Worm (Caenorhabditis elegans) whole organism, L1 larva: Measurements from ENCODE around the gene cpg-19.
A peak's percentile ranks its signal among the peaks of the same experiment; 100 is the strongest.

ENCODE experiments used
- C04F5.9 ChIP-seq: sonication (generic microtip); optimal IDR thresholded peaks from 2 replicates; lab custom pipeline; 2016; ENCODE audit warnings: missing genetic modification characterization, missing compliant biosample characterization
- C34B4.2 ChIP-seq: sonication (generic microtip); optimal IDR thresholded peaks from 2 replicates; lab custom pipeline; 2017; ENCODE audit warnings: mild to moderate bottlenecking, missing genetic modification characterization, missing compliant biosample characterization
- alr-1 ChIP-seq: fragments of 200-800 bp; sonication (Bioruptor generic); optimal IDR thresholded peaks from 2 replicates; lab custom pipeline; 2018; ENCODE audit warnings: borderline replicate concordance, mild to moderate bottlenecking, missing genetic modification characterization, missing compliant biosample characterization
- aly-2 ChIP-seq: fragments of 150-350 bp; optimal IDR thresholded peaks from 2 replicates; lab custom pipeline; 2014; ENCODE audit warnings: missing biosample characterization, missing genetic modification characterization
- ama-1 ChIP-seq: fragments of 150-350 bp; optimal IDR thresholded peaks from 2 replicates; lab custom pipeline; 2014
- blmp-1 ChIP-seq: fragments of 150-350 bp; optimal IDR thresholded peaks from 2 replicates; lab custom pipeline; 2014; ENCODE audit warnings: missing biosample characterization, missing genetic modification characterization
- ceh-8 ChIP-seq: fragments of 200-800 bp; sonication (Bioruptor generic); optimal IDR thresholded peaks from 2 replicates; lab custom pipeline; 2018; ENCODE audit warnings: mild to moderate bottlenecking, missing genetic modification characterization, moderate library complexity, missing compliant biosample characterization
- ceh-82 ChIP-seq, 3 experiments: fragments of 150-350 bp in 1 of 3; sonication (generic microtip) in 2 of 3; optimal IDR thresholded peaks; 2 replicates each; lab custom pipeline; 2014 to 2017; ENCODE audit warnings: missing biosample characterization in 3 of 3, missing genetic modification characterization in 3 of 3
- ceh-90 ChIP-seq: sonication (generic microtip); optimal IDR thresholded peaks from 2 replicates; lab custom pipeline; 2016; ENCODE audit warnings: missing genetic modification characterization, missing compliant biosample characterization
- dsc-1 ChIP-seq: sonication (generic microtip); optimal IDR thresholded peaks from 2 replicates; lab custom pipeline; 2016; ENCODE audit warnings: mild to moderate bottlenecking, missing genetic modification characterization, missing compliant biosample characterization
- efl-1 ChIP-seq, 4 experiments: fragments of 150-350 bp; optimal IDR thresholded peaks in 3 of 4; peaks in 1 of 4; 1 replicate in 1 of 4; 2 replicates in 3 of 4; lab custom pipeline; 2014; ENCODE audit warnings: missing biosample characterization in 2 of 4, missing genetic modification characterization in 2 of 4, missing genetic modification reagents in 2 of 4
- egl-27 ChIP-seq, 2 experiments: fragments of 150-350 bp in 1 of 2; sonication (generic microtip); optimal IDR thresholded peaks; 3 replicates each; lab custom pipeline; 2017 to 2018; ENCODE audit warnings: missing biosample characterization in 2 of 2, missing genetic modification characterization in 2 of 2, missing genetic modification reagents in 2 of 2
- elt-2 ChIP-seq: sonication (generic microtip); optimal IDR thresholded peaks from 2 replicates; lab custom pipeline; 2016; ENCODE audit warnings: missing genetic modification characterization, mild to moderate bottlenecking, inconsistent platforms, missing compliant biosample characterization, missing genetic modification reagents
- elt-3 ChIP-seq, 6 experiments: fragments of 150-350 bp in 1 of 6; sonication (generic microtip); optimal IDR thresholded peaks; 2 replicates each; lab custom pipeline; 2017 to 2018; ENCODE audit warnings: missing biosample characterization in 6 of 6, missing genetic modification characterization in 6 of 6, inconsistent platforms in 1 of 6
- fkh-4 ChIP-seq: sonication (generic microtip); optimal IDR thresholded peaks from 2 replicates; lab custom pipeline; 2016; ENCODE audit warnings: missing compliant biosample characterization, missing genetic modification characterization, borderline replicate concordance
- fkh-8 ChIP-seq: sonication (generic microtip); optimal IDR thresholded peaks from 2 replicates; lab custom pipeline; 2016; ENCODE audit warnings: mild to moderate bottlenecking, missing genetic modification characterization, missing compliant biosample characterization
- grh-1 ChIP-seq: fragments of 200-800 bp; sonication (Bioruptor generic); IDR thresholded peaks from 2 replicates; pipeline ENCODE4 v1.3.6; 2022; ENCODE audit warnings: missing genetic modification reagents, missing genetic modification characterization, missing compliant biosample characterization
- hlh-17 ChIP-seq: fragments of 200-800 bp; sonication (Bioruptor generic); optimal IDR thresholded peaks from 2 replicates; lab custom pipeline; 2018; ENCODE audit warnings: missing genetic modification characterization, mild to moderate bottlenecking, missing compliant biosample characterization, moderate library complexity, borderline replicate concordance
- hlh-4 ChIP-seq: sonication (generic microtip); optimal IDR thresholded peaks from 2 replicates; lab custom pipeline; 2016; ENCODE audit warnings: mild to moderate bottlenecking, missing genetic modification characterization, missing compliant biosample characterization
- lin-14 ChIP-seq: fragments of 200-800 bp; sonication (Bioruptor generic); optimal IDR thresholded peaks from 2 replicates; lab custom pipeline; 2018; ENCODE audit warnings: mild to moderate bottlenecking, missing genetic modification characterization, moderate library complexity, missing compliant biosample characterization
- lin-39 ChIP-seq: fragments of 150-350 bp; optimal IDR thresholded peaks from 2 replicates; lab custom pipeline; 2014; ENCODE audit warnings: missing biosample characterization, missing genetic modification reagents, missing genetic modification characterization
- nhr-237 ChIP-seq: fragments of 150-350 bp; optimal IDR thresholded peaks from 2 replicates; lab custom pipeline; 2014; ENCODE audit warnings: missing biosample characterization, missing genetic modification characterization
- nhr-77 ChIP-seq: fragments of 150-350 bp; optimal IDR thresholded peaks from 2 replicates; lab custom pipeline; 2014; ENCODE audit warnings: missing biosample characterization, missing genetic modification characterization
- nhr-85 ChIP-seq: sonication (generic microtip); peaks from one replicate; lab custom pipeline; 2016; ENCODE audit warnings: missing genetic modification characterization, inconsistent platforms, missing compliant biosample characterization
- pax-3 ChIP-seq: fragments of 200-800 bp; sonication (Bioruptor generic); optimal IDR thresholded peaks from 2 replicates; lab custom pipeline; 2018; ENCODE audit warnings: mild to moderate bottlenecking, missing genetic modification characterization, moderate library complexity, missing compliant biosample characterization
- pqm-1 ChIP-seq: sonication (generic microtip); optimal IDR thresholded peaks from 3 replicates; lab custom pipeline; 2017; ENCODE audit warnings: missing biosample characterization, missing genetic modification characterization
- snu-23 ChIP-seq: sonication (generic microtip); optimal IDR thresholded peaks from 2 replicates; lab custom pipeline; 2016; ENCODE audit warnings: missing genetic modification characterization, missing compliant biosample characterization
- sptf-1 ChIP-seq: fragments of 150-350 bp; optimal IDR thresholded peaks from 2 replicates; lab custom pipeline; 2014; ENCODE audit warnings: missing biosample characterization, missing genetic modification characterization
- tlp-1 ChIP-seq: fragments of 150-350 bp; optimal IDR thresholded peaks from 2 replicates; lab custom pipeline; 2014; ENCODE audit warnings: missing biosample characterization, missing genetic modification characterization
- unc-98 ChIP-seq: fragments of 200-800 bp; sonication (Bioruptor generic); IDR thresholded peaks from 2 replicates; pipeline ENCODE4 v1.3.6; 2022; ENCODE audit warnings: missing genetic modification characterization, missing compliant biosample characterization
- xbp-1 ChIP-seq: sonication (generic microtip); optimal IDR thresholded peaks from 2 replicates; lab custom pipeline; 2016; ENCODE audit warnings: missing genetic modification characterization, missing compliant biosample characterization
- zip-4 ChIP-seq: fragments of 200-800 bp; sonication (Bioruptor generic); optimal IDR thresholded peaks from 2 replicates; lab custom pipeline; 2018; ENCODE audit warnings: mild to moderate bottlenecking, missing genetic modification characterization, moderate library complexity, missing compliant biosample characterization

The cpg-19 gene

ce11 chrX:16643246-16643645 is 21.6 kb downstream of the cpg-19 start:
- TF ChIP-seq hlh-17 (GFP tag; lab: Kevin White, UChicago) (no peak), blmp-1 (no peak), unc-98 (GFP tag; lab: Robert Waterston, UW) (no peak), lin-39 (tag; lab: Kevin White, UChicago) (no peak), sptf-1 (tag; lab: Kevin White, UChicago) (no peak), ceh-8 (peak; percentile 49), aly-2 (tag; lab: Kevin White, UChicago) (no peak), efl-1 (optimal IDR thresholded peaks at IDR 0.05; lab: Kevin White, UChicago) (no peak), efl-1 (GFP tag; optimal IDR thresholded peaks at IDR 0.05 in 1 of 2; lab: Kevin White, UChicago) (peak in 1 of 2 experiments; percentile 33), elt-2 (tag; lab: Kevin White, UChicago) (no peak)
- TF ChIP-seq, all 84 proteins: peak for 2

- no peak for TF ChIP-seq unc-98 (GFP tag; lab: Robert Waterston, UW)
- TF ChIP-seq hlh-4 (tag; lab: Kevin White, UChicago), result no peak
- no peak for TF ChIP-seq grh-1 (GFP tag; lab: Robert Waterston, UW)
- no peak for TF ChIP-seq fkh-4
- no peak for TF ChIP-seq xbp-1 (tag; lab: Kevin White, UChicago)
- TF ChIP-seq elt-2 (tag; lab: Kevin White, UChicago), result peak; percentile 73
- TF ChIP-seq pqm-1 (tag; lab: Kevin White, UChicago), result no peak
- no peak for TF ChIP-seq tlp-1
Measured at ce11 chrX:16644889-16645288, 23.3 kb downstream of the cpg-19 start.

ce11 chrX:16647222-16647621 is 25.6 kb downstream of the cpg-19 start:
- TF ChIP-seq zip-4 (GFP tag; lab: Kevin White, UChicago) (no peak), ceh-82 (tag; optimal IDR thresholded peaks at IDR 0.05; lab: Kevin White, UChicago) (no peak), pqm-1 (tag; lab: Kevin White, UChicago) (no peak), dsc-1 (tag; lab: Kevin White, UChicago) (no peak), nhr-85 (tag; lab: Kevin White, UChicago) (peak; percentile 53), fkh-8 (tag; lab: Kevin White, UChicago) (no peak), ceh-90 (tag; lab: Kevin White, UChicago) (no peak), egl-27 (tag; optimal IDR thresholded peaks at IDR 0.05; lab: Kevin White, UChicago) (no peak), C04F5.9 (no peak), lin-14 (GFP tag; lab: Kevin White, UChicago) (peak; percentile 20), blmp-1 (peak; percentile 95), ama-1 (no peak), elt-3 (tag; optimal IDR thresholded peaks at IDR 0.05; lab: Kevin White, UChicago) (peak in 1 of 6 experiments; percentile 19)

- TF ChIP-seq lin-14 (GFP tag; lab: Kevin White, UChicago) (peak; percentile 64), snu-23 (GFP tag; lab: Kevin White, UChicago) (no peak), dsc-1 (tag; lab: Kevin White, UChicago) (peak; percentile 49), C34B4.2 (tag; lab: Kevin White, UChicago) (no peak), nhr-237 (tag; lab: Kevin White, UChicago) (no peak)
Measured at ce11 chrX:16648773-16649172, 27.2 kb downstream of the cpg-19 start.

ce11 chrX:16650600-16650999 is 29.0 kb downstream of the cpg-19 start:
- TF ChIP-seq dsc-1 (tag; lab: Kevin White, UChicago), result peak; percentile 89
- TF ChIP-seq fkh-4, result no peak
- no peak for TF ChIP-seq alr-1 (tag; lab: Kevin White, UChicago)
- no peak for TF ChIP-seq xbp-1 (tag; lab: Kevin White, UChicago)
- TF ChIP-seq pax-3, result peak; percentile 57
- TF ChIP-seq fkh-8 (tag; lab: Kevin White, UChicago), result peak; percentile 31
- no peak for TF ChIP-seq nhr-77 (tag; lab: Kevin White, UChicago)
- TF ChIP-seq nhr-85 (tag; lab: Kevin White, UChicago), result no peak
